Worm (Caenorhabditis elegans): ENCODE results near the gene F16B4.2.

DNA sequence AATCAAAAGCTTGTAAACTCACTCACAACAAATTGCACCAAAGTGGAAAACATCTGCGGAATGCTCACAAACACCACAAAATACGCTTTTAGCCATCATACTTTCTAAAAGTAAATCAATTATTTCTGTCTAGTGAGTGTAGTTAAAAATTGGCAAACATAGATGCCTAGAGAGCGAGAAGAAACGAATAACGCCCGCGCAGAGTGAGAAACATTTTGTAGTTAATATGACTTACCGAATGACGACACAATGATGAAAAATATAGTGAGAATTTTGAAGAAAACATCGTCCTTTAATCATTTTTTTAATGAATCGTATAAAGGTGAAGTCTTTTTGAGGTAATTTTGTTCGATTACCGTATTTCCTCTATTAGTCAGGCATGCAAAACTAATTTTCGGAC, 28.5 kb downstream of the F16B4.2 start, which contains the start of gene nhr-238:
- TF ChIP-seq ama-1 (optimal IDR thresholded peaks at IDR 0.05) = no peak
- no peak for TF ChIP-seq tra-4 (tag; optimal IDR thresholded peaks at IDR 0.05)
- TF ChIP-seq aly-1 (tag; optimal IDR thresholded peaks at IDR 0.05) = no peak
- TF ChIP-seq hmg-4 (GFP tag; optimal IDR thresholded peaks at IDR 0.05) = no peak
- TF ChIP-seq F13C5.2 (tag; optimal IDR thresholded peaks at IDR 0.05) = no peak
- TF ChIP-seq ceh-36 (tag; optimal IDR thresholded peaks at IDR 0.05) = no peak
- TF ChIP-seq tbx-11 (GFP tag; IDR thresholded peaks at IDR 0.05) = no peak
- no peak for TF ChIP-seq B0310.2 (tag; optimal IDR thresholded peaks at IDR 0.05)
- TF ChIP-seq ets-7 (tag; optimal IDR thresholded peaks at IDR 0.05) = no peak
- no peak for TF ChIP-seq hnd-1 (tag; optimal IDR thresholded peaks at IDR 0.05)
- TF ChIP-seq pes-1 (GFP tag; IDR thresholded peaks at IDR 0.05) = no peak
- no peak for TF ChIP-seq flt-1 (GFP tag; IDR thresholded peaks at IDR 0.05)
- no peak for TF ChIP-seq sea-1 (GFP tag; conservative IDR thresholded peaks at IDR 0.05)

Data from whole organism, early embryonic.